Worm (Caenorhabditis elegans): ENCODE results near the gene K01A12.2.

DNA sequence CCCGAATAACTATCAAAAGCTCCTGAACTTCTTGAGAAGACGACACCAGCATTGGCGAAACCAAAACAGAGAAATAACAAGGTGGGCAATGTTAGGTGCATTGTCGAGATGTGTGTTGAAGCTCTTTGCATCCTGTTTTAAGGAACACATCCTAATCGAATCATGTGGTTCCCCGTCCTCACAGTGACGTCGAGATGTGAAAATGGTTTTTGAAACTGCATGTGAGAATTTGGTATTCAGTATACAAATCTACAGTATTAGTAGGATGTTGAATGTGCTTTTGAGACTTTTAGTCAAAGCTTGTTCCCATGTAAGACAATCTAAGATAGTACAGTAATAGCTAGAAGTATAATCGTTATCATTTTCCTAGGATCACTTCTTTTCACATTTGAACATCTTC, 15.5 kb upstream of the K01A12.2 start, which contains the start of gene F18E9.7:
- TF ChIP-seq lin-15B (tag; optimal IDR thresholded peaks at IDR 0.05) (no peak), nhr-90 (tag; optimal IDR thresholded peaks at IDR 0.05; ENCODE audit: poor library complexity) (no peak), egl-27 (tag; optimal IDR thresholded peaks at IDR 0.05) (no peak)

All from whole organism, L1 larva.